Fruit fly (Drosophila melanogaster) whole organism, embryonic: Measurements from ENCODE around the gene ThrRS.

Experiments
- Bgb ChIP-seq: fragments of 200-800 bp; sonication (Bioruptor generic); IDR thresholded peaks from 2 replicates; pipeline ENCODE4 v1.3.6; 2022; ENCODE audit warnings: missing biosample characterization, missing genetic modification characterization; ENCODE audit not compliant: partially characterized antibody
- CG11093 ChIP-seq: fragments of 200-800 bp; sonication (Bioruptor generic); IDR thresholded peaks from 3 replicates; pipeline ENCODE4 v1.3.6; 2022; ENCODE audit warnings: missing biosample characterization, missing genetic modification characterization
- CG11247 ChIP-seq: fragments of 200-800 bp; sonication (Bioruptor generic); IDR thresholded peaks from 2 replicates; pipeline ENCODE4 v1.3.6; 2022; ENCODE audit warnings: missing biosample characterization, missing genetic modification characterization
- CG11723 ChIP-seq: fragments of 200-800 bp; sonication (Bioruptor generic); optimal IDR thresholded peaks from 2 replicates; lab custom pipeline; 2017; ENCODE audit warnings: missing biosample characterization, mild to moderate bottlenecking, missing genetic modification characterization
- CG12942 ChIP-seq: fragments of 200-800 bp; sonication (Bioruptor generic); optimal IDR thresholded peaks from 3 replicates; lab custom pipeline; 2016; ENCODE audit warnings: missing biosample characterization, missing genetic modification characterization
- CG13775 ChIP-seq: fragments of 200-800 bp; sonication (Bioruptor generic); optimal IDR thresholded peaks from 3 replicates; lab custom pipeline; 2017; ENCODE audit warnings: missing biosample characterization, mild to moderate bottlenecking, missing genetic modification characterization
- CG15011 ChIP-seq: fragments of 200-800 bp; sonication (Bioruptor generic); optimal IDR thresholded peaks from 3 replicates; lab custom pipeline; 2018; ENCODE audit warnings: missing biosample characterization, mild to moderate bottlenecking, missing genetic modification characterization
- CG1602 ChIP-seq: fragments of 200-800 bp; sonication (Bioruptor generic); optimal IDR thresholded peaks from 3 replicates; lab custom pipeline; 2016; ENCODE audit warnings: missing biosample characterization, missing genetic modification characterization
- CG2678 ChIP-seq: fragments of 200-800 bp; sonication (Bioruptor generic); optimal IDR thresholded peaks from 3 replicates; lab custom pipeline; 2019; ENCODE audit warnings: missing biosample characterization, mild to moderate bottlenecking, missing genetic modification characterization, moderate library complexity
- CG3838 ChIP-seq: fragments of 200-800 bp; sonication (Bioruptor generic); optimal IDR thresholded peaks from 3 replicates; lab custom pipeline; 2016; ENCODE audit warnings: missing biosample characterization, missing genetic modification characterization
- CG43689 ChIP-seq: fragments of 200-800 bp; sonication (Bioruptor generic); IDR thresholded peaks from 2 replicates; pipeline ENCODE4 v1.3.6; 2022; ENCODE audit warnings: missing biosample characterization, missing genetic modification characterization
- CG4707 ChIP-seq: fragments of 200-800 bp; sonication (Bioruptor generic); optimal IDR thresholded peaks from 2 replicates; lab custom pipeline; 2018; ENCODE audit warnings: missing biosample characterization, mild to moderate bottlenecking, missing genetic modification characterization, moderate library complexity
- CG4854 ChIP-seq: fragments of 200-800 bp; sonication (Bioruptor generic); optimal IDR thresholded peaks from 2 replicates; lab custom pipeline; 2016; ENCODE audit warnings: missing biosample characterization, missing genetic modification characterization, inconsistent platforms
- CG6689 ChIP-seq: fragments of 200-800 bp; sonication (Bioruptor generic); IDR thresholded peaks from 2 replicates; pipeline ENCODE4 v1.3.6; 2022; ENCODE audit warnings: missing biosample characterization, missing genetic modification characterization
- CG7745 ChIP-seq: fragments of 200-800 bp; sonication (Bioruptor generic); optimal IDR thresholded peaks from 2 replicates; lab custom pipeline; 2018; ENCODE audit warnings: missing biosample characterization, mild to moderate bottlenecking, missing genetic modification characterization, moderate library complexity
- CG9609 ChIP-seq: fragments of 200-800 bp; sonication (Bioruptor generic); optimal IDR thresholded peaks from 3 replicates; lab custom pipeline; 2016; ENCODE audit warnings: missing biosample characterization, missing genetic modification characterization
- Dip2 ChIP-seq: fragments of 200-800 bp; sonication (Bioruptor generic); IDR thresholded peaks from 2 replicates; pipeline ENCODE4 v1.3.6; 2022; ENCODE audit warnings: missing biosample characterization, missing genetic modification characterization
- Dip3 ChIP-seq: fragments of 200-800 bp; sonication (Bioruptor generic); optimal IDR thresholded peaks from 3 replicates; lab custom pipeline; 2016; ENCODE audit warnings: missing biosample characterization, missing genetic modification characterization
- Doc2 ChIP-seq: fragments of 200-800 bp; sonication (Bioruptor generic); IDR thresholded peaks from 2 replicates; pipeline ENCODE4 v1.3.6; 2022; ENCODE audit warnings: missing biosample characterization, missing genetic modification characterization
- Ets65A ChIP-seq: fragments of 200-800 bp; sonication (Bioruptor generic); peaks from one replicate; lab custom pipeline; 2016; ENCODE audit warnings: missing biosample characterization, missing genetic modification characterization
- Fer2 ChIP-seq: fragments of 200-800 bp; sonication (Bioruptor generic); optimal IDR thresholded peaks from 2 replicates; lab custom pipeline; 2018; ENCODE audit warnings: missing biosample characterization, mild to moderate bottlenecking, missing genetic modification characterization, moderate library complexity
- HLH4C ChIP-seq: fragments of 200-800 bp; sonication (Bioruptor generic); IDR thresholded peaks from 3 replicates; pipeline ENCODE4 v1.3.6; 2022; ENCODE audit warnings: missing biosample characterization, missing genetic modification characterization; ENCODE audit not compliant: partially characterized antibody
- MESR4 ChIP-seq: fragments of 200-800 bp; sonication (Bioruptor generic); optimal IDR thresholded peaks from 2 replicates; lab custom pipeline; 2018; ENCODE audit warnings: missing biosample characterization, mild to moderate bottlenecking, missing genetic modification characterization, moderate library complexity
- NfI ChIP-seq: fragments of 200-800 bp; sonication (Bioruptor generic); optimal IDR thresholded peaks from 3 replicates; lab custom pipeline; 2018; ENCODE audit warnings: missing biosample characterization, mild to moderate bottlenecking, missing genetic modification characterization, moderate library complexity
- Opbp ChIP-seq: fragments of 200-800 bp; sonication (Bioruptor generic); IDR thresholded peaks from 3 replicates; pipeline ENCODE4 v1.3.6; 2022; ENCODE audit warnings: missing biosample characterization, missing genetic modification characterization; ENCODE audit not compliant: partially characterized antibody
- PHDP ChIP-seq: fragments of 200-800 bp; sonication (Bioruptor generic); optimal IDR thresholded peaks from 3 replicates; lab custom pipeline; 2018; ENCODE audit warnings: missing biosample characterization, mild to moderate bottlenecking, missing genetic modification characterization, moderate library complexity
- Rfx ChIP-seq: fragments of 200-800 bp; sonication (Bioruptor generic); IDR thresholded peaks from 2 replicates; pipeline ENCODE4 v1.3.6; 2022; ENCODE audit warnings: missing biosample characterization, missing genetic modification characterization
- Sox102F ChIP-seq: fragments of 200-800 bp; sonication (Bioruptor generic); optimal IDR thresholded peaks from 2 replicates; lab custom pipeline; 2018; ENCODE audit warnings: missing biosample characterization, mild to moderate bottlenecking, missing genetic modification characterization, moderate library complexity
- Spps ChIP-seq: fragments of 200-800 bp; sonication (Bioruptor generic); optimal IDR thresholded peaks from 2 replicates; lab custom pipeline; 2018; ENCODE audit warnings: missing biosample characterization, mild to moderate bottlenecking, missing genetic modification characterization
- YL-1 ChIP-seq: fragments of 200-800 bp; sonication (Bioruptor generic); optimal IDR thresholded peaks from 3 replicates; lab custom pipeline; 2017; ENCODE audit warnings: missing biosample characterization, mild to moderate bottlenecking, missing genetic modification characterization
- amos ChIP-seq: fragments of 200-800 bp; sonication (Bioruptor generic); IDR thresholded peaks from 2 replicates; pipeline ENCODE4 v1.3.6; 2022; ENCODE audit warnings: missing biosample characterization, missing genetic modification characterization; ENCODE audit not compliant: partially characterized antibody
- aop ChIP-seq: fragments of 200-800 bp; sonication (Bioruptor generic); IDR thresholded peaks from 2 replicates; pipeline ENCODE4 v1.3.6; 2022; ENCODE audit warnings: missing biosample characterization, missing genetic modification characterization
- chn ChIP-seq: fragments of 200-800 bp; sonication (Bioruptor generic); optimal IDR thresholded peaks from 2 replicates; lab custom pipeline; 2016; ENCODE audit warnings: missing biosample characterization, missing genetic modification characterization
- crp ChIP-seq, 2 experiments: fragments of 200-800 bp; sonication (Bioruptor generic); optimal IDR thresholded peaks; 2 replicates in 1 of 2; 3 replicates in 1 of 2; lab custom pipeline; 2017; ENCODE audit warnings: missing biosample characterization in 2 of 2, missing genetic modification characterization in 2 of 2, mild to moderate bottlenecking in 1 of 2, moderate library complexity in 1 of 2
- dimm ChIP-seq: fragments of 200-800 bp; sonication (Bioruptor generic); IDR thresholded peaks from 2 replicates; pipeline ENCODE4 v1.3.6; 2022; ENCODE audit warnings: missing biosample characterization, missing genetic modification characterization
- eve ChIP-seq, 2 experiments: fragments of >200 bp; optimal IDR thresholded peaks; 2 replicates each; lab custom pipeline; 2017; ENCODE audit warnings: missing biosample characterization in 2 of 2, missing genetic modification characterization in 2 of 2
- insv ChIP-seq, 2 experiments: fragments of 200-800 bp; sonication (Bioruptor generic); optimal IDR thresholded peaks; 3 replicates each; lab custom pipeline; 2016 to 2018; ENCODE audit warnings: missing biosample characterization in 2 of 2, missing genetic modification characterization in 2 of 2
- lbe ChIP-seq: fragments of 200-800 bp; sonication (Bioruptor generic); optimal IDR thresholded peaks from 2 replicates; lab custom pipeline; 2016; ENCODE audit warnings: missing biosample characterization, mild to moderate bottlenecking, missing genetic modification characterization
- mam ChIP-seq: fragments of 200-800 bp; sonication (Bioruptor generic); optimal IDR thresholded peaks from 3 replicates; lab custom pipeline; 2016; ENCODE audit warnings: missing biosample characterization, missing genetic modification characterization
- peb ChIP-seq: fragments of 200-800 bp; sonication (Bioruptor generic); IDR thresholded peaks from 2 replicates; pipeline ENCODE4 v1.3.6; 2022; ENCODE audit warnings: missing biosample characterization, missing genetic modification characterization
- phol ChIP-seq: fragments of 200-800 bp; sonication (Bioruptor generic); optimal IDR thresholded peaks from 3 replicates; lab custom pipeline; 2018; ENCODE audit warnings: missing biosample characterization, mild to moderate bottlenecking, missing genetic modification characterization, moderate library complexity
- seq ChIP-seq: fragments of 200-800 bp; sonication (Bioruptor generic); IDR thresholded peaks from 2 replicates; pipeline ENCODE4 v1.3.6; 2022; ENCODE audit warnings: missing biosample characterization, missing genetic modification characterization
- sr ChIP-seq: fragments of 200-800 bp; sonication (Bioruptor generic); IDR thresholded peaks from 3 replicates; pipeline ENCODE4 v1.3.6; 2022; ENCODE audit warnings: missing biosample characterization, missing genetic modification characterization
- ssp ChIP-seq: fragments of 200-800 bp; sonication (Bioruptor generic); IDR thresholded peaks from 2 replicates; pipeline ENCODE4 v1.3.6; 2022; ENCODE audit warnings: missing biosample characterization, missing genetic modification characterization
- tap ChIP-seq: fragments of 200-800 bp; optimal IDR thresholded peaks from 3 replicates; lab custom pipeline; 2019; ENCODE audit warnings: missing biosample characterization, mild to moderate bottlenecking, missing genetic modification characterization, moderate library complexity
- ttk ChIP-seq: fragments of 200-800 bp; sonication (Bioruptor generic); IDR thresholded peaks from 2 replicates; pipeline ENCODE4 v2.1.2; 2022; ENCODE audit warnings: missing biosample characterization, missing genetic modification characterization
- zen2 ChIP-seq: fragments of 200-800 bp; sonication (Bioruptor generic); IDR thresholded peaks from 3 replicates; pipeline ENCODE4 v1.3.6; 2022; ENCODE audit warnings: missing biosample characterization, missing genetic modification characterization; ENCODE audit not compliant: partially characterized antibody

ThrRS gene

dm6 chr2L:12103231-12104210 lies at the start of gene ThrRS, which contains the start of gene Patsas (continued):
- TF ChIP-seq CG6689 (GFP tag; lab: Robert Waterston, UW) = peak; percentile 89
- TF ChIP-seq tap (tag; lab: Kevin White, UChicago) = no peak
- TF ChIP-seq CG3838 = peak; percentile 61
- peak; percentile 68 for TF ChIP-seq CG43689 (GFP tag; lab: Robert Waterston, UW)
- peak in 1 of 2 experiments; percentile 30 for TF ChIP-seq insv (GFP tag; optimal IDR thresholded peaks at IDR 0.05; lab: Kevin White, UChicago)
- 0 out of 2 replicates have a peak, but pooled peaks have one; percentile 16 for TF ChIP-seq Doc2 (GFP tag; lab: Robert Waterston, UW)
- peak; percentile 53 for TF ChIP-seq dimm (GFP tag; lab: Robert Waterston, UW)
- peak; percentile 29 to 83 for TF ChIP-seq crp (GFP tag; optimal IDR thresholded peaks at IDR 0.05; lab: Kevin White, UChicago)
- TF ChIP-seq mam (GFP tag; lab: Kevin White, UChicago) = peak; percentile 83
- peak; percentile 87 for TF ChIP-seq Rfx (GFP tag; lab: Robert Waterston, UW)
- peak; percentile 86 for TF ChIP-seq NfI (GFP tag; lab: Kevin White, UChicago)
- TF ChIP-seq aop (GFP tag; lab: Robert Waterston, UW) = peak; percentile 53; the same call in 1 of the 2 replicates
- peak; percentile 84 for TF ChIP-seq Fer2
- no peak for TF ChIP-seq CG4707
- peak; percentile 86 for TF ChIP-seq CG1602 (GFP tag; lab: Kevin White, UChicago)
- 0 out of 2 replicates have a peak, but pooled peaks have one; percentile 15 for TF ChIP-seq amos (GFP tag; lab: Robert Waterston, UW)
- TF ChIP-seq eve (GFP tag; optimal IDR thresholded peaks at IDR 0.05; lab: Kevin White, UChicago) = no peak
- TF ChIP-seq zen2 (GFP tag; lab: Robert Waterston, UW) = no peak
- peak; percentile 70 for TF ChIP-seq CG11247 (GFP tag; lab: Robert Waterston, UW)
- TF ChIP-seq YL-1 (GFP tag; lab: Kevin White, UChicago) = peak; percentile 65
- TF ChIP-seq CG12942 = peak; percentile 86
- TF ChIP-seq ttk = peak; percentile 76
- peak; percentile 93 for TF ChIP-seq phol
- TF ChIP-seq CG2678 (tag; lab: Kevin White, UChicago) = peak; percentile 91
- TF ChIP-seq CG7745 (tag; lab: Kevin White, UChicago) = peak; percentile 99
- TF ChIP-seq Opbp (GFP tag; lab: Robert Waterston, UW) = no peak; the same call in 2 of the 3 replicates
- peak; percentile 99 for TF ChIP-seq Ets65A (GFP tag; lab: Kevin White, UChicago)
- TF ChIP-seq ssp (GFP tag; lab: Robert Waterston, UW) = peak; percentile 97
- TF ChIP-seq Spps = peak; percentile 75
- no peak for TF ChIP-seq HLH4C (GFP tag; lab: Robert Waterston, UW)
- no peak for TF ChIP-seq Bgb (GFP tag; lab: Robert Waterston, UW)
- peak; percentile 86 for TF ChIP-seq CG13775
- peak; percentile 50; the same call in 1 of the 2 replicates for TF ChIP-seq peb
- no peak for TF ChIP-seq sr
- TF ChIP-seq CG9609 = peak; percentile 52
- TF ChIP-seq CG4854 (GFP tag; lab: Kevin White, UChicago) = peak; percentile 73
- TF ChIP-seq CG15011 = no peak
- TF ChIP-seq PHDP = peak; percentile 87
- peak; percentile 32; the same call in 1 of the 2 replicates for TF ChIP-seq Dip2
- peak; percentile 82 for TF ChIP-seq seq
- TF ChIP-seq chn (GFP tag; lab: Kevin White, UChicago) = peak; percentile 72
- TF ChIP-seq CG11093 = peak; percentile 74; the same call in 2 of the 3 replicates
- TF ChIP-seq Dip3 (GFP tag; lab: Kevin White, UChicago) = peak; percentile 68
- TF ChIP-seq Sox102F (GFP tag; lab: Kevin White, UChicago) = peak; percentile 87
- TF ChIP-seq MESR4 (GFP tag; lab: Kevin White, UChicago) = peak; percentile 87
- peak; percentile 63 for TF ChIP-seq CG11723 (GFP tag; lab: Kevin White, UChicago)
- TF ChIP-seq lbe (GFP tag; lab: Kevin White, UChicago) = peak; percentile 49
